Fruit fly (Drosophila melanogaster) whole organism, embryonic: ENCODE results near the gene CG5265.

Experiments
- Atf3 ChIP-seq: fragments of 200-800 bp; sonication (Bioruptor generic); optimal IDR thresholded peaks from 3 replicates; lab custom pipeline; 2016; ENCODE audit warnings: missing biosample characterization, missing genetic modification characterization
- CG10462 ChIP-seq: fragments of 200-800 bp; sonication (Bioruptor generic); optimal IDR thresholded peaks from 2 replicates; lab custom pipeline; 2016; ENCODE audit warnings: missing biosample characterization, missing genetic modification characterization
- CG11093 ChIP-seq: fragments of 200-800 bp; sonication (Bioruptor generic); IDR thresholded peaks from 3 replicates; pipeline ENCODE4 v1.3.6; 2022; ENCODE audit warnings: missing biosample characterization, missing genetic modification characterization
- CG11696 ChIP-seq: fragments of 200-800 bp; sonication (Bioruptor generic); IDR thresholded peaks from 2 replicates; pipeline ENCODE4 v1.3.6; 2022; ENCODE audit warnings: missing biosample characterization, missing genetic modification characterization
- CG12236 ChIP-seq: fragments of 200-800 bp; sonication (Bioruptor generic); optimal IDR thresholded peaks from 2 replicates; lab custom pipeline; 2016; ENCODE audit warnings: missing biosample characterization, missing genetic modification characterization
- CG12769 ChIP-seq: fragments of 200-800 bp; sonication (Bioruptor generic); optimal IDR thresholded peaks from 2 replicates; lab custom pipeline; 2019; ENCODE audit warnings: missing biosample characterization, mild to moderate bottlenecking, missing genetic modification characterization, moderate library complexity
- CG13123 ChIP-seq: fragments of 200-800 bp; sonication (Bioruptor generic); optimal IDR thresholded peaks from 2 replicates; lab custom pipeline; 2016; ENCODE audit warnings: missing biosample characterization, missing genetic modification characterization
- CG14710 ChIP-seq: fragments of 200-800 bp; sonication (Bioruptor generic); optimal IDR thresholded peaks from 3 replicates; lab custom pipeline; 2019; ENCODE audit warnings: missing biosample characterization, mild to moderate bottlenecking, missing genetic modification characterization, moderate library complexity
- CG1647 ChIP-seq: fragments of 200-800 bp; sonication (Bioruptor generic); optimal IDR thresholded peaks from 3 replicates; lab custom pipeline; 2016; ENCODE audit warnings: missing biosample characterization, missing genetic modification characterization
- CG17186 ChIP-seq: fragments of 200-800 bp; sonication (Bioruptor generic); optimal IDR thresholded peaks from 3 replicates; lab custom pipeline; 2017; ENCODE audit warnings: missing biosample characterization, missing genetic modification reagents, missing genetic modification characterization
- CG17568 ChIP-seq: fragments of 200-800 bp; sonication (Bioruptor generic); optimal IDR thresholded peaks from 2 replicates; lab custom pipeline; 2018; ENCODE audit warnings: missing biosample characterization, mild to moderate bottlenecking, missing genetic modification characterization, moderate library complexity
- CG2120 ChIP-seq: fragments of 200-800 bp; sonication (Bioruptor generic); optimal IDR thresholded peaks from 3 replicates; lab custom pipeline; 2016; ENCODE audit warnings: missing biosample characterization, missing genetic modification characterization
- CG3163 ChIP-seq: fragments of 200-800 bp; sonication (Bioruptor generic); optimal IDR thresholded peaks from 3 replicates; lab custom pipeline; 2016; ENCODE audit warnings: missing biosample characterization, missing genetic modification characterization
- CG6854 ChIP-seq: fragments of 200-800 bp; sonication (Bioruptor generic); optimal IDR thresholded peaks from 3 replicates; lab custom pipeline; 2017; ENCODE audit warnings: missing biosample characterization, mild to moderate bottlenecking, missing genetic modification characterization
- CG8281 ChIP-seq: fragments of 200-800 bp; sonication (Bioruptor generic); optimal IDR thresholded peaks from 2 replicates; lab custom pipeline; 2018; ENCODE audit warnings: missing biosample characterization, mild to moderate bottlenecking, missing genetic modification characterization, moderate library complexity
- CG9817 ChIP-seq: fragments of 200-800 bp; sonication (Bioruptor generic); optimal IDR thresholded peaks from 2 replicates; lab custom pipeline; 2018; ENCODE audit warnings: missing biosample characterization, mild to moderate bottlenecking, missing genetic modification characterization, moderate library complexity
- D19A ChIP-seq: fragments of 200-800 bp; optimal IDR thresholded peaks from 3 replicates; lab custom pipeline; 2019; ENCODE audit warnings: missing biosample characterization, mild to moderate bottlenecking, missing genetic modification characterization, moderate library complexity
- Elba2 ChIP-seq: fragments of 200-800 bp; sonication (Bioruptor generic); optimal IDR thresholded peaks from 3 replicates; lab custom pipeline; 2016; ENCODE audit warnings: missing biosample characterization, missing genetic modification characterization
- MBD-R2 ChIP-seq: fragments of 200-800 bp; sonication (Bioruptor generic); IDR thresholded peaks from 2 replicates; pipeline ENCODE4 v1.3.6; 2022; ENCODE audit warnings: missing biosample characterization, missing genetic modification characterization
- Mad ChIP-seq: fragments of 200-800 bp; sonication (Bioruptor generic); optimal IDR thresholded peaks from 2 replicates; lab custom pipeline; 2016; ENCODE audit warnings: missing biosample characterization, missing genetic modification characterization
- Pdp1 ChIP-seq, 2 experiments: fragments of 200-800 bp; sonication (Bioruptor generic); optimal IDR thresholded peaks; 3 replicates each; lab custom pipeline; 2016; ENCODE audit warnings: missing biosample characterization in 2 of 2, missing genetic modification characterization in 2 of 2, mild to moderate bottlenecking in 1 of 2, moderate library complexity in 1 of 2
- crp ChIP-seq, 2 experiments: fragments of 200-800 bp; sonication (Bioruptor generic); optimal IDR thresholded peaks; 2 replicates in 1 of 2; 3 replicates in 1 of 2; lab custom pipeline; 2017; ENCODE audit warnings: missing biosample characterization in 2 of 2, missing genetic modification characterization in 2 of 2, mild to moderate bottlenecking in 1 of 2, moderate library complexity in 1 of 2
- eyg ChIP-seq: fragments of 200-800 bp; sonication (Bioruptor generic); optimal IDR thresholded peaks from 3 replicates; lab custom pipeline; 2016; ENCODE audit warnings: missing biosample characterization, missing genetic modification characterization
- grn ChIP-seq: fragments of 200-800 bp; sonication (Bioruptor generic); optimal IDR thresholded peaks from 3 replicates; lab custom pipeline; 2017; ENCODE audit warnings: missing biosample characterization, missing genetic modification characterization
- h ChIP-seq: fragments of >200 bp; optimal IDR thresholded peaks from 2 replicates; lab custom pipeline; 2017
- ham ChIP-seq: fragments of 200-800 bp; sonication (Bioruptor generic); IDR thresholded peaks from 2 replicates; pipeline ENCODE4 v1.3.6; 2022; ENCODE audit warnings: missing biosample characterization, missing genetic modification characterization
- hkb ChIP-seq, 2 experiments: fragments of 200-800 bp in 1 of 2; fragments of >200 bp in 1 of 2; sonication (Bioruptor generic) in 1 of 2; IDR thresholded peaks in 1 of 2; optimal IDR thresholded peaks in 1 of 2; 2 replicates each; pipeline versions ENCODE4 v1.3.6 to Lab custom; 2017 to 2022; ENCODE audit warnings: missing biosample characterization in 1 of 2, missing genetic modification characterization in 1 of 2
- lab ChIP-seq: fragments of 200-800 bp; sonication (Bioruptor generic); optimal IDR thresholded peaks from 3 replicates; lab custom pipeline; 2017; ENCODE audit warnings: missing biosample characterization, missing genetic modification characterization, mild to moderate bottlenecking, moderate library complexity, missing genetic modification reagents
- lilli ChIP-seq: fragments of 200-800 bp; sonication (Bioruptor generic); optimal IDR thresholded peaks from 3 replicates; lab custom pipeline; 2016; ENCODE audit warnings: missing biosample characterization, missing genetic modification characterization
- mirr ChIP-seq: fragments of 200-800 bp; sonication (Bioruptor generic); optimal IDR thresholded peaks from 3 replicates; lab custom pipeline; 2018; ENCODE audit warnings: missing biosample characterization, mild to moderate bottlenecking, missing genetic modification characterization
- pnt ChIP-seq: fragments of 200-800 bp; sonication (Bioruptor generic); optimal IDR thresholded peaks from 3 replicates; lab custom pipeline; 2016; ENCODE audit warnings: missing biosample characterization, missing genetic modification characterization
- salm ChIP-seq: fragments of 200-800 bp; sonication (Bioruptor generic); optimal IDR thresholded peaks from 2 replicates; lab custom pipeline; 2018; ENCODE audit warnings: missing biosample characterization, mild to moderate bottlenecking, missing genetic modification characterization
- sc ChIP-seq, 3 experiments: fragments of >200 bp in 2 of 3; fragments of 200-800 bp in 1 of 3; sonication (Bioruptor generic) in 1 of 3; optimal IDR thresholded peaks; 2 replicates in 2 of 3; 3 replicates in 1 of 3; lab custom pipeline; 2017; ENCODE audit warnings: mild to moderate bottlenecking in 1 of 3, missing biosample characterization in 1 of 3, missing genetic modification characterization in 1 of 3, missing genetic modification reagents in 1 of 3
- seq ChIP-seq: fragments of 200-800 bp; sonication (Bioruptor generic); IDR thresholded peaks from 2 replicates; pipeline ENCODE4 v1.3.6; 2022; ENCODE audit warnings: missing biosample characterization, missing genetic modification characterization
- sug ChIP-seq: fragments of 200-800 bp; optimal IDR thresholded peaks from 2 replicates; lab custom pipeline; 2019; ENCODE audit warnings: missing biosample characterization, mild to moderate bottlenecking, missing genetic modification characterization, moderate library complexity
- tio ChIP-seq: fragments of 200-800 bp; sonication (Bioruptor generic); optimal IDR thresholded peaks from 2 replicates; lab custom pipeline; 2017; ENCODE audit warnings: missing biosample characterization, missing genetic modification characterization, inconsistent platforms
- vvl ChIP-seq: fragments of 200-800 bp; sonication (Bioruptor generic); IDR thresholded peaks from 2 replicates; pipeline ENCODE4 v1.3.6; 2022; ENCODE audit warnings: missing biosample characterization, missing genetic modification characterization
- z ChIP-seq: fragments of 200-800 bp; sonication (Bioruptor generic); IDR thresholded peaks from 3 replicates; pipeline ENCODE4 v1.3.6; 2022; ENCODE audit warnings: missing biosample characterization, missing genetic modification characterization

Gene CG5265

DNA sequence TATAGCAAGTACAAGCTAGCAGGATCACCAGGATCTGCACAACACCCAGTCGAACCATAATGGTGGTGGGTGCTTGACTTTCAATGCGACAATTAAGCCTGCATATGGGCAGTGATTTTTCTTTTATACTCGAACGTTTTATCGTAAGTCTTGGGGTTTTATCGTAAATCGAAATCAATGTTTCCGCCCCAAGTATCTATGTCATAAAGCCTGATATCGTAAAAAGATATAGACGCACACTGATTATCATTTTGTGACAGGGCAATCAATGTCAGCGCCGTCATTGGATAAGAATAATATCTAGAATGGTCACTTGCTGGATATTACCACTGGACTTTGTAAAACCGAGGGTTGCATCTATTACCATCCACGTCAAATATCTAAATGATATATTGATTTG lies 8.5 kb upstream of the CG5265 start, which contains the start of gene CG17475:
CG17475 (minus strand) TSS at position 101 of the 400 bp plus-strand sequence.
- no peak for TF ChIP-seq crp (GFP tag; optimal IDR thresholded peaks at IDR 0.05; lab: Kevin White, UChicago)
- no peak for TF ChIP-seq mirr (GFP tag; lab: Kevin White, UChicago)
- no peak for TF ChIP-seq sc (optimal IDR thresholded peaks at IDR 0.05; lab: Kevin White, UChicago)
- TF ChIP-seq sc (GFP tag; optimal IDR thresholded peaks at IDR 0.05; lab: Kevin White, UChicago), result no peak
- TF ChIP-seq CG3163, result no peak
- no peak for TF ChIP-seq Atf3 (GFP tag; lab: Kevin White, UChicago)
- no peak for TF ChIP-seq D19A
- TF ChIP-seq CG1647, result no peak
- no peak for TF ChIP-seq salm (tag; lab: Kevin White, UChicago)
- TF ChIP-seq CG14710 (tag; lab: Kevin White, UChicago), result no peak
- no peak for TF ChIP-seq h (lab: Kevin White, UChicago)
- TF ChIP-seq CG17568 (GFP tag; lab: Kevin White, UChicago), result no peak
- no peak for TF ChIP-seq Mad (GFP tag; lab: Kevin White, UChicago)
- no peak for TF ChIP-seq hkb (optimal IDR thresholded peaks at IDR 0.05; lab: Kevin White, UChicago)
- no peak for TF ChIP-seq hkb (GFP tag; IDR thresholded peaks at IDR 0.05; lab: Robert Waterston, UW)
- no peak for TF ChIP-seq CG12236 (GFP tag; lab: Kevin White, UChicago)
- TF ChIP-seq vvl (GFP tag; lab: Robert Waterston, UW), result no peak

DNA sequence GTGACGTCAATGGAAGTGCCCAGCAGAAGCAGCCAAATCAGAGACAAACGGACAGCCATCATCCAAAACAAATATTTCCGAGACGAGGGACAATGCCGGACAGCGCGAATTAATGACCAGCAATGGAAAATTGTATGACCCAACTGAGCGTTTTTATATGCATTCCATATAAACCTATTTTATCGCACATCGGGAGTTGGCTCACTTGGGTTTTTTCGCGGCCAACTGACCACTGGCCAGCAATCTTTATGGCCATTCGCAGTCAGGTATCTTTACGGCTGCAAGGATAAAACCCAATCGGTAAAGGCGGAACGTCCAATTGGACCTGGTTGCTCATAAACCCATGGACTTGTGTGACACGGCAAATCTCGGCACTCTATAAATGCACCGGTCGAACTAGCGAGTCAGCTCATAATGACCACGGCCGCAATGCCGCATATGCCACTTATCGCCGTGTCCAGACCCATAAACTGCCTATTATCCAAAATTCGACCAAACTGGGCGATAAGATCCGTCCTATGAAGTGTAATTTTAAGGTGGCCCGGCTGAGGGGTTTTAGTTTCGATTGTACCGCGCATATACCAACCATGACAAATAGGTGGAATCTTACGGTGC lies 6.6 kb upstream of the CG5265 start, which contains the start of the genes CG4053 and CG31266:
CG4053 (minus strand) TSS at position 101 of the 615 bp plus-strand sequence.
CG31266 (plus strand) TSS at position 565 of the 615 bp plus-strand sequence.
- TF ChIP-seq lilli (no peak), tio (GFP tag; lab: Kevin White, UChicago) (no peak), CG8281 (tag; lab: Kevin White, UChicago) (no peak), Elba2 (GFP tag; lab: Kevin White, UChicago) (peak; percentile 21), ham (GFP tag; lab: Robert Waterston, UW) (no peak), sug (tag; lab: Kevin White, UChicago) (peak; percentile 52), CG11093 (GFP tag; lab: Robert Waterston, UW) (no peak), CG11696 (no peak), CG2120 (GFP tag; lab: Kevin White, UChicago) (no peak), CG9817 (tag; lab: Kevin White, UChicago) (no peak), CG12769 (tag; lab: Kevin White, UChicago) (no peak), pnt (no peak), lab (GFP tag; lab: Kevin White, UChicago) (no peak), eyg (GFP tag; lab: Kevin White, UChicago) (no peak), z (GFP tag; lab: Robert Waterston, UW) (no peak), grn (GFP tag; lab: Kevin White, UChicago) (no peak), CG10462 (GFP tag; lab: Kevin White, UChicago) (no peak)
- TF ChIP-seq, all 482 proteins: peak for 2

DNA sequence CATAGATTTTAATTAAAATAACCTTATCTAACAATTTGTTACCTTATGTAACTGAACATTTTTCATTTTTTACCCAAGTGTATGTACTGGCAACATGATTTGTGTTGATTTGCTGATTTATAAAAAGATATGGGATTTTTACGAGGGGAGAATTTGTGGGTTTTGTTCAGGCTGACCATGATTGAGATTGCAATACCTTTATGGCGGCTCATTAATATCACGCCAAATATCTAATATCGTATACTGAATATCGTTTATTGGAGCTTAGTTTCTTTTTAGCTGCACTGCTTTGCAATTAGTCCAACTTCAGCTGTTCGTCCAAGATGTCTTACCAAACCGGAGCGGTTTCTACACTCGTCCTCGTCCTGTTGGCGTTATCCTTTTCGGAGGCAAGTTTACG lies 4.9 kb upstream of the CG5265 start, which contains the start of gene CG31267:
CG31267 (plus strand) TSS at position 301 of the 400 bp plus-strand sequence.
- TF ChIP-seq CG13123 (GFP tag; lab: Kevin White, UChicago) (no peak), Pdp1 (GFP tag; optimal IDR thresholded peaks at IDR 0.05; lab: Kevin White, UChicago) (no peak), seq (GFP tag; lab: Robert Waterston, UW) (no peak), MBD-R2 (no peak), CG17186 (GFP tag; lab: Kevin White, UChicago) (no peak), CG6854 (no peak)
